Fruit fly (Drosophila melanogaster) whole organism, prepupa: Measurements from ENCODE around the gene Pif2.

ENCODE experiments used
- CG11294 ChIP-seq: fragments of 200-800 bp; sonication (Bioruptor generic); IDR thresholded peaks from 2 replicates; pipeline ENCODE4 v1.3.6; 2022; ENCODE audit warnings: missing biosample characterization, missing genetic modification characterization
- CG11902 ChIP-seq: fragments of 200-800 bp; sonication (Bioruptor generic); optimal IDR thresholded peaks from 3 replicates; lab custom pipeline; 2016; ENCODE audit warnings: missing biosample characterization, missing genetic modification characterization
- CG1621 ChIP-seq: fragments of 200-800 bp; sonication (Bioruptor generic); optimal IDR thresholded peaks from 3 replicates; lab custom pipeline; 2018; ENCODE audit warnings: missing biosample characterization, mild to moderate bottlenecking, missing genetic modification characterization
- CG3032 ChIP-seq: fragments of 200-800 bp; optimal IDR thresholded peaks from 2 replicates; lab custom pipeline; 2019; ENCODE audit warnings: missing biosample characterization, mild to moderate bottlenecking, missing genetic modification characterization, moderate library complexity
- CG6276 ChIP-seq: fragments of 200-800 bp; sonication (Bioruptor generic); optimal IDR thresholded peaks from 2 replicates; lab custom pipeline; 2017; ENCODE audit warnings: missing biosample characterization, mild to moderate bottlenecking, missing genetic modification characterization
- Gug ChIP-seq: fragments of 200-800 bp; sonication (Bioruptor generic); IDR thresholded peaks from 2 replicates; pipeline ENCODE4 v1.3.6; 2022; ENCODE audit warnings: missing biosample characterization, missing genetic modification characterization

Gene Pif2

DNA sequence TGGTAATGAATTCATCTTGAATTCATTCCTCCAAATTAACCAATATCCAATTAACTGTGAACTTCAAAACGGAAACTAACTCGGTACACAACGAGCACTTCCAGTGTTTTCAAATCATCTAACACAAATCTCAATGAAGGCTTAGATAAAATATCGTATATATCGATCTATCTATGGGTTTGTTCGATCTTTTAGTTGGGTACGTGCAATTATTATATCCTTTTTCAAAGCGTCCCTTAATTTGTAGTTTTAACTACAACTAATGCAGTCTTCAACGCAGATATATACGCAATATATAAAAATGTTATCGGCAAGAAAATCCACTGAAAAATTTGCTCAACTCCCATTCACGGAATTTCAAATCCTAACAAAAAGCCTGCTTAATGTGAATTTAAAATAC lies 49.1 kb downstream of the Pif2 start, which contains the start of gene CG1138:
Gene CG1138 (minus strand): TSS at position 101 of the 400 bp plus-strand sequence.
- TF ChIP-seq Gug (GFP tag; lab: Robert Waterston, UW) (no peak), CG11294 (GFP tag; lab: Robert Waterston, UW) (no peak), CG11902 (GFP tag; lab: Kevin White, UChicago) (no peak), CG6276 (GFP tag; lab: Kevin White, UChicago) (no peak), CG3032 (tag; lab: Kevin White, UChicago) (no peak), CG1621 (no peak)
